Fruit fly (Drosophila melanogaster) whole organism, pupa: ENCODE data around the gene CG17570.

Source experiments
- CG10348 ChIP-seq: fragments of 200-800 bp; sonication (Bioruptor generic); IDR thresholded peaks from 2 replicates; pipeline ENCODE4 v1.3.6; 2022; ENCODE audit warnings: missing biosample characterization, missing genetic modification characterization
- CG12605 ChIP-seq: fragments of 200-800 bp; sonication (Bioruptor generic); IDR thresholded peaks from 2 replicates; pipeline ENCODE4 v1.3.6; 2022; ENCODE audit warnings: missing biosample characterization, missing genetic modification characterization
- CG13204 ChIP-seq: fragments of 200-800 bp; sonication (Bioruptor generic); optimal IDR thresholded peaks from 2 replicates; lab custom pipeline; 2018; ENCODE audit warnings: missing biosample characterization, mild to moderate bottlenecking, missing genetic modification characterization, moderate library complexity
- CG14655 ChIP-seq: fragments of 200-800 bp; sonication (Bioruptor generic); optimal IDR thresholded peaks from 3 replicates; lab custom pipeline; 2017; ENCODE audit warnings: mild to moderate bottlenecking, missing biosample characterization, missing genetic modification reagents, missing genetic modification characterization
- CG15710 ChIP-seq: fragments of 200-800 bp; sonication (Bioruptor generic); optimal IDR thresholded peaks from 2 replicates; lab custom pipeline; 2018; ENCODE audit warnings: missing biosample characterization, mild to moderate bottlenecking, missing genetic modification characterization, moderate library complexity
- CG17806 ChIP-seq: fragments of 200-800 bp; sonication (Bioruptor generic); optimal IDR thresholded peaks from 2 replicates; lab custom pipeline; 2018; ENCODE audit warnings: missing biosample characterization, mild to moderate bottlenecking, missing genetic modification characterization, moderate library complexity
- CG32121 ChIP-seq: fragments of 200-800 bp; sonication (Bioruptor generic); IDR thresholded peaks from 2 replicates; pipeline ENCODE4 v1.3.6; 2022; ENCODE audit warnings: missing biosample characterization, missing genetic modification characterization
- CG34367 ChIP-seq: fragments of 200-800 bp; sonication (Bioruptor generic); optimal IDR thresholded peaks from 2 replicates; lab custom pipeline; 2018; ENCODE audit warnings: missing biosample characterization, mild to moderate bottlenecking, missing genetic modification characterization
- CG4496 ChIP-seq: fragments of 200-800 bp; sonication (Bioruptor generic); IDR thresholded peaks from 3 replicates; pipeline ENCODE4 v1.3.6; 2022; ENCODE audit warnings: missing biosample characterization, missing genetic modification characterization
- CG8159 ChIP-seq: fragments of 200-800 bp; sonication (Bioruptor generic); optimal IDR thresholded peaks from 3 replicates; lab custom pipeline; 2018; ENCODE audit warnings: missing biosample characterization, mild to moderate bottlenecking, missing genetic modification characterization, moderate library complexity
- CG8301 ChIP-seq: fragments of 200-800 bp; sonication (Bioruptor generic); optimal IDR thresholded peaks from 2 replicates; lab custom pipeline; 2018; ENCODE audit warnings: missing biosample characterization, mild to moderate bottlenecking, missing genetic modification characterization
- CG9948 ChIP-seq: fragments of 200-800 bp; sonication (Bioruptor generic); optimal IDR thresholded peaks from 2 replicates; lab custom pipeline; 2018; ENCODE audit warnings: missing biosample characterization, mild to moderate bottlenecking, missing genetic modification characterization, moderate library complexity
- D1 ChIP-seq: fragments of 200-800 bp; sonication (Bioruptor generic); optimal IDR thresholded peaks from 2 replicates; lab custom pipeline; 2018; ENCODE audit warnings: missing biosample characterization, mild to moderate bottlenecking, missing genetic modification characterization, moderate library complexity
- EcR ChIP-seq: fragments of 200-800 bp; sonication (Bioruptor generic); optimal IDR thresholded peaks from 3 replicates; lab custom pipeline; 2019; ENCODE audit warnings: missing biosample characterization, missing genetic modification characterization, mild to moderate bottlenecking, moderate library complexity, missing genetic modification reagents
- Ets98B ChIP-seq: fragments of 200-800 bp; sonication (Bioruptor generic); IDR thresholded peaks from 2 replicates; pipeline ENCODE4 v1.3.6; 2022; ENCODE audit warnings: missing biosample characterization, missing genetic modification characterization
- Pif1A ChIP-seq: fragments of 200-800 bp; sonication (Bioruptor generic); optimal IDR thresholded peaks from 3 replicates; lab custom pipeline; 2016; ENCODE audit warnings: missing biosample characterization, missing genetic modification characterization
- Pif1B ChIP-seq: fragments of 200-800 bp; sonication (Bioruptor generic); optimal IDR thresholded peaks from 3 replicates; lab custom pipeline; 2016; ENCODE audit warnings: missing biosample characterization, missing genetic modification characterization
- Snoo ChIP-seq: fragments of 200-800 bp; sonication (Bioruptor generic); optimal IDR thresholded peaks from 3 replicates; lab custom pipeline; 2017; ENCODE audit warnings: missing biosample characterization, mild to moderate bottlenecking, missing genetic modification characterization, inconsistent platforms
- fd96Ca ChIP-seq: fragments of 200-800 bp; sonication (Bioruptor generic); IDR thresholded peaks from 3 replicates; pipeline ENCODE4 v1.3.6; 2022; ENCODE audit warnings: missing biosample characterization, missing genetic modification characterization
- gl ChIP-seq: fragments of 200-800 bp; sonication (Bioruptor generic); optimal IDR thresholded peaks from 2 replicates; lab custom pipeline; 2018; ENCODE audit warnings: missing biosample characterization, mild to moderate bottlenecking, missing genetic modification characterization
- rn ChIP-seq: fragments of 200-800 bp; sonication (Bioruptor generic); IDR thresholded peaks from 2 replicates; pipeline ENCODE4 v1.3.6; 2022; ENCODE audit warnings: missing biosample characterization, missing genetic modification characterization

Gene CG17570

dm6 chr2L:20257092-20257491 lies 7.1 kb downstream of the CG17570 start, which contains the start of gene CG17571:
Gene CG17571 (minus strand): TSS chr2L:20257192.
- TF ChIP-seq CG32121 (GFP tag; lab: Robert Waterston, UW) (no peak), D1 (tag; lab: Kevin White, UChicago) (no peak), CG14655 (GFP tag; lab: Kevin White, UChicago) (no peak), CG12605 (GFP tag; lab: Robert Waterston, UW) (no peak), CG13204 (GFP tag; lab: Kevin White, UChicago) (no peak)

dm6 chr2L:20242586-20243157 lies 21.6 kb downstream of the CG17570 start:
- TF ChIP-seq CG4496 (GFP tag; lab: Robert Waterston, UW) (no peak), Ets98B (GFP tag; lab: Robert Waterston, UW) (no peak), CG34367 (no peak), D1 (tag; lab: Kevin White, UChicago) (no peak), CG13204 (GFP tag; lab: Kevin White, UChicago) (no peak), fd96Ca (GFP tag; lab: Robert Waterston, UW) (no peak), CG8159 (tag; lab: Kevin White, UChicago) (no peak), rn (no peak), gl (tag; lab: Kevin White, UChicago) (no peak), CG8301 (tag; lab: Kevin White, UChicago) (no peak), CG17806 (no peak), Snoo (tag; lab: Kevin White, UChicago) (no peak), CG12605 (GFP tag; lab: Robert Waterston, UW) (no peak), Pif1B (GFP tag; lab: Kevin White, UChicago) (no peak), Pif1A (GFP tag; lab: Kevin White, UChicago) (no peak), CG15710 (tag; lab: Kevin White, UChicago) (no peak), EcR (GFP tag; lab: Kevin White, UChicago) (no peak)

- no peak for TF ChIP-seq CG9948 (tag; lab: Kevin White, UChicago)
- TF ChIP-seq fd96Ca (GFP tag; lab: Robert Waterston, UW) = no peak
- no peak for TF ChIP-seq CG8159 (tag; lab: Kevin White, UChicago)
- TF ChIP-seq CG12605 (GFP tag; lab: Robert Waterston, UW) = no peak
- no peak for TF ChIP-seq D1 (tag; lab: Kevin White, UChicago)
- no peak for TF ChIP-seq gl (tag; lab: Kevin White, UChicago)
- TF ChIP-seq CG34367 = no peak
- TF ChIP-seq CG10348 (GFP tag; lab: Robert Waterston, UW) = no peak
- no peak for TF ChIP-seq CG13204 (GFP tag; lab: Kevin White, UChicago)
- TF ChIP-seq Pif1A (GFP tag; lab: Kevin White, UChicago) = no peak
These were observed 24.1 kb downstream of the CG17570 start for dm6 chr2L:20240171-20240570.

- no peak for TF ChIP-seq CG32121 (GFP tag; lab: Robert Waterston, UW)
- no peak for TF ChIP-seq gl (tag; lab: Kevin White, UChicago)
- TF ChIP-seq CG15710 (tag; lab: Kevin White, UChicago) = no peak
- no peak for TF ChIP-seq D1 (tag; lab: Kevin White, UChicago)
- TF ChIP-seq CG17806 = no peak
- no peak for TF ChIP-seq CG13204 (GFP tag; lab: Kevin White, UChicago)
- no peak for TF ChIP-seq CG10348 (GFP tag; lab: Robert Waterston, UW)
- no peak for TF ChIP-seq CG8159 (tag; lab: Kevin White, UChicago)
- TF ChIP-seq Snoo (tag; lab: Kevin White, UChicago) = no peak
- no peak for TF ChIP-seq Pif1A (GFP tag; lab: Kevin White, UChicago)
- TF ChIP-seq CG4496 (GFP tag; lab: Robert Waterston, UW) = no peak
- no peak for TF ChIP-seq EcR (GFP tag; lab: Kevin White, UChicago)
- no peak for TF ChIP-seq fd96Ca (GFP tag; lab: Robert Waterston, UW)
- no peak for TF ChIP-seq CG12605 (GFP tag; lab: Robert Waterston, UW)
- no peak for TF ChIP-seq CG8301 (tag; lab: Kevin White, UChicago)
These were observed 34.3 kb downstream of the CG17570 start for dm6 chr2L:20229883-20230445.

- no peak for TF ChIP-seq EcR (GFP tag; lab: Kevin White, UChicago)
- TF ChIP-seq Snoo (tag; lab: Kevin White, UChicago) = no peak
- no peak for TF ChIP-seq D1 (tag; lab: Kevin White, UChicago)
- no peak for TF ChIP-seq gl (tag; lab: Kevin White, UChicago)
- TF ChIP-seq Pif1A (GFP tag; lab: Kevin White, UChicago) = no peak
- TF ChIP-seq, all 21 proteins: peak for 0
These were observed 38.4 kb downstream of the CG17570 start for dm6 chr2L:20225833-20226232.

- no peak for TF ChIP-seq CG4496 (GFP tag; lab: Robert Waterston, UW)
- TF ChIP-seq CG8301 (tag; lab: Kevin White, UChicago) = no peak
- no peak for TF ChIP-seq CG9948 (tag; lab: Kevin White, UChicago)
- no peak for TF ChIP-seq CG17806
These were observed 41.1 kb downstream of the CG17570 start for dm6 chr2L:20222940-20223727.
